2 worm cellular contexts compared by ENCODE assay signal in genomic region chrIV:1407049-1407448, ce11.
TF ChIP-seq lines count a peak whose summit lies in the region.

No protein-coding gene starts in this region.

TF ChIP-seq in whole organism, L4 larva, 104 proteins besides CTCF, POLR2A, EP300 and RAD21:
- TF ChIP-seq ceh-20 (GFP tag; IDR thresholded peaks at IDR 0.05; lab: Robert Waterston, UW), result no peak
- no peak for TF ChIP-seq attf-4 (tag; optimal IDR thresholded peaks at IDR 0.05; lab: Kevin White, UChicago)
- TF ChIP-seq aha-1 (tag; lab: Kevin White, UChicago), result peak; percentile 94
- TF ChIP-seq vab-7 (GFP tag; IDR thresholded peaks at IDR 0.05; lab: Robert Waterston, UW), result no peak
- peak; percentile 11; the same call in 1 of the 2 replicates for TF ChIP-seq lin-38 (GFP tag; IDR thresholded peaks at IDR 0.05; lab: Robert Waterston, UW)
- TF ChIP-seq ztf-7 (tag; optimal IDR thresholded peaks at IDR 0.05; lab: Kevin White, UChicago), result no peak
- no peak for TF ChIP-seq F37D6.2 (tag; optimal IDR thresholded peaks at IDR 0.05; lab: Kevin White, UChicago)

TF ChIP-seq in whole organism, young adult, 124 proteins besides CTCF, POLR2A, EP300 and RAD21:
- no peak for TF ChIP-seq dox-1 (GFP tag; IDR thresholded peaks at IDR 0.05; lab: Robert Waterston, UW)
- no peak for TF ChIP-seq snpc-1.1 (tag; optimal IDR thresholded peaks at IDR 0.05; lab: Kevin White, UChicago; ENCODE audit: insufficient read depth)
- TF ChIP-seq rpc-1 (optimal IDR thresholded peaks at IDR 0.05; lab: Kevin White, UChicago), result no peak
- TF ChIP-seq rpc-1 (tag; optimal IDR thresholded peaks at IDR 0.05; lab: Kevin White, UChicago), result peak; percentile 51
- no peak for TF ChIP-seq F23B12.7 (tag; optimal IDR thresholded peaks at IDR 0.05; lab: Kevin White, UChicago; ENCODE audit: insufficient read depth)
- TF ChIP-seq tbp1 (GFP tag; optimal IDR thresholded peaks at IDR 0.05; lab: Kevin White, UChicago), result peak; percentile 75
- TF ChIP-seq nfyb-1 (GFP tag; IDR thresholded peaks at IDR 0.05; lab: Robert Waterston, UW), result no peak
TF ChIP-seq in whole organism, young adult: peak in this region for 2.
